Fruit fly (Drosophila melanogaster): ENCODE data around the gene Nost.

DNA sequence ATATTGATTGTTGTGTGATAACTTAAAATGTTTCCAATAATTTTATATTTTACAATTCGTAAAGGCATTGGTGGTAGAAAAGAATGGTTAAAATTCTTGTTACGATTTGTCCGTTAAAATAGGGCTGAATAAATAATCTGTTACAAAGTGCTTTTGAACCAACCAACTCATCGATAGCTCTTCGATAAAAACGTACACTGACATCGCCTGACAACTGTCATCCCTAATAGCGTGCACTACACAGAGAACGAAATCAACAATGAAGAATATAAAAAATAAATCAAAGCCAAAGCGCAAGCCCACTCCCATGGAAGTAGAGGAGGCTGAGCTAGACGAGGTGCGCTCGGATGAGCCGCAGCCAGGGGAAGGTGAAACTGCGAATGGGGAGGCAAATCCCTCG lies 55.7 kb downstream of the Nost start, which contains the start of gene CG32708:
- no peak for TF ChIP-seq Hr83 (GFP tag; optimal IDR thresholded peaks at IDR 0.05; ENCODE audit: poor library complexity, severe bottlenecking)
- TF ChIP-seq Vsx2 (GFP tag; optimal IDR thresholded peaks at IDR 0.05; ENCODE audit: partially characterized antibody) = no peak
- no peak for TF ChIP-seq psq (GFP tag; optimal IDR thresholded peaks at IDR 0.05)

All from whole organism, wandering third instar larva.